Fruit fly (Drosophila melanogaster): ENCODE results near the gene SerRS.
A peak's percentile ranks its signal among the peaks of the same experiment; 100 is the strongest.

SerRS gene

dm6 chr2L:3037153-3037579 is at the start of gene SerRS, which contains the start of gene CG17260:
Gene SerRS (minus strand): TSS chr2L:3037403.
Gene CG17260 (plus strand): TSS chr2L:3037230.
- peak; percentile 94 for TF ChIP-seq HLH106 (tag; optimal IDR thresholded peaks at IDR 0.05)
- TF ChIP-seq sage (GFP tag; optimal IDR thresholded peaks at IDR 0.05) = peak; percentile 72
- TF ChIP-seq usp (GFP tag; optimal IDR thresholded peaks at IDR 0.05) = no peak
- TF ChIP-seq Hr78 (GFP tag; optimal IDR thresholded peaks at IDR 0.05) = no peak
- TF ChIP-seq CG9705 (GFP tag; optimal IDR thresholded peaks at IDR 0.05) = peak; percentile 81
- peak; percentile 88 for TF ChIP-seq Sp1 (GFP tag; optimal IDR thresholded peaks at IDR 0.05)
- peak; percentile 95 for TF ChIP-seq rgr (GFP tag; optimal IDR thresholded peaks at IDR 0.05)
- TF ChIP-seq dl (GFP tag; optimal IDR thresholded peaks at IDR 0.05; ENCODE audit: insufficient read depth in 1 of 2, partially characterized antibody in 2 of 2) = no peak
- TF ChIP-seq woc (GFP tag; optimal IDR thresholded peaks at IDR 0.05) = no peak
- TF ChIP-seq lola (GFP tag; optimal IDR thresholded peaks at IDR 0.05) = no peak
- TF ChIP-seq foxo (GFP tag; optimal IDR thresholded peaks at IDR 0.05) = peak; percentile 28 to 98
- peak; percentile 94 for TF ChIP-seq ey (GFP tag; optimal IDR thresholded peaks at IDR 0.05)
- no peak for TF ChIP-seq Hr83 (GFP tag; optimal IDR thresholded peaks at IDR 0.05; ENCODE audit: poor library complexity, severe bottlenecking)
- no peak for TF ChIP-seq tai (GFP tag; optimal IDR thresholded peaks at IDR 0.05)
- no peak for TF ChIP-seq Dif (GFP tag; optimal IDR thresholded peaks at IDR 0.05; ENCODE audit: partially characterized antibody)
- no peak for TF ChIP-seq pan (optimal IDR thresholded peaks at IDR 0.05)
- no peak for TF ChIP-seq Jra (GFP tag; optimal IDR thresholded peaks at IDR 0.05)
- TF ChIP-seq dmrt93B (GFP tag; optimal IDR thresholded peaks at IDR 0.05) = peak; percentile 89
- no peak for TF ChIP-seq jim (GFP tag; optimal IDR thresholded peaks at IDR 0.05)
- no peak for TF ChIP-seq Hnf4 (GFP tag; optimal IDR thresholded peaks at IDR 0.05)
- peak; percentile 95 for TF ChIP-seq fru (GFP tag; optimal IDR thresholded peaks at IDR 0.05)
- TF ChIP-seq Rel (GFP tag; optimal IDR thresholded peaks at IDR 0.05) = no peak
- peak; percentile 68 for TF ChIP-seq Rel (tag; optimal IDR thresholded peaks at IDR 0.05)
- TF ChIP-seq CG32264 (GFP tag; optimal IDR thresholded peaks at IDR 0.05) = peak; percentile 81
- TF ChIP-seq Mio (GFP tag; optimal IDR thresholded peaks at IDR 0.05) = peak; percentile 59
- TF ChIP-seq psq (GFP tag; optimal IDR thresholded peaks at IDR 0.05) = peak; percentile 93
- no peak for TF ChIP-seq brk (GFP tag; optimal IDR thresholded peaks at IDR 0.05)
- peak; percentile 90 for TF ChIP-seq GATAd (GFP tag; optimal IDR thresholded peaks at IDR 0.05)
- TF ChIP-seq h (GFP tag; optimal IDR thresholded peaks at IDR 0.05) = peak; percentile 97
- peak; percentile 49 for TF ChIP-seq Myc (optimal IDR thresholded peaks at IDR 0.05)
- TF ChIP-seq sv (GFP tag; optimal IDR thresholded peaks at IDR 0.05) = peak; percentile 81
- no peak for TF ChIP-seq Dfd (GFP tag; optimal IDR thresholded peaks at IDR 0.05)
- TF ChIP-seq CrebA (GFP tag; optimal IDR thresholded peaks at IDR 0.05; ENCODE audit: borderline replicate concordance) = no peak
- TF ChIP-seq Abd-B (GFP tag; optimal IDR thresholded peaks at IDR 0.05) = no peak
- TF ChIP-seq br (GFP tag; optimal IDR thresholded peaks at IDR 0.05) = peak; percentile 96
- TF ChIP-seq OdsH (GFP tag; optimal IDR thresholded peaks at IDR 0.05) = peak; percentile 94
- TF ChIP-seq N (GFP tag; optimal IDR thresholded peaks at IDR 0.05) = no peak
- TF ChIP-seq Vsx2 (GFP tag; optimal IDR thresholded peaks at IDR 0.05; ENCODE audit: partially characterized antibody) = no peak
- peak; percentile 90 for TF ChIP-seq dsf (GFP tag; optimal IDR thresholded peaks at IDR 0.05; ENCODE audit: borderline replicate concordance)

dm6 chr2L:3086290-3086876 is 49.2 kb upstream of the SerRS start:
- TF ChIP-seq Dfd (GFP tag; optimal IDR thresholded peaks at IDR 0.05) (no peak), HLH106 (tag; optimal IDR thresholded peaks at IDR 0.05) (peak; percentile 48), Sp1 (GFP tag; optimal IDR thresholded peaks at IDR 0.05) (peak; percentile 27), h (GFP tag; optimal IDR thresholded peaks at IDR 0.05) (peak; percentile 66), N (GFP tag; optimal IDR thresholded peaks at IDR 0.05) (no peak), usp (GFP tag; optimal IDR thresholded peaks at IDR 0.05) (no peak), pan (optimal IDR thresholded peaks at IDR 0.05) (no peak), dl (GFP tag; optimal IDR thresholded peaks at IDR 0.05; ENCODE audit: insufficient read depth in 1 of 2, partially characterized antibody in 2 of 2) (no peak), br (GFP tag; optimal IDR thresholded peaks at IDR 0.05) (peak; percentile 48), sage (GFP tag; optimal IDR thresholded peaks at IDR 0.05) (no peak), dmrt93B (GFP tag; optimal IDR thresholded peaks at IDR 0.05) (no peak), fru (GFP tag; optimal IDR thresholded peaks at IDR 0.05) (peak; percentile 48), psq (GFP tag; optimal IDR thresholded peaks at IDR 0.05) (peak; percentile 38), lola (GFP tag; optimal IDR thresholded peaks at IDR 0.05) (no peak), foxo (GFP tag; optimal IDR thresholded peaks at IDR 0.05) (peak in 1 of 2 experiments; percentile 58), Hnf4 (GFP tag; optimal IDR thresholded peaks at IDR 0.05) (peak; percentile 18), ey (GFP tag; optimal IDR thresholded peaks at IDR 0.05) (peak; percentile 34), rgr (GFP tag; optimal IDR thresholded peaks at IDR 0.05) (peak; percentile 54), GATAd (GFP tag; optimal IDR thresholded peaks at IDR 0.05) (no peak), sv (GFP tag; optimal IDR thresholded peaks at IDR 0.05) (peak; percentile 30), OdsH (GFP tag; optimal IDR thresholded peaks at IDR 0.05) (peak; percentile 57)
